Worm (Caenorhabditis elegans) whole organism, young adult: Measurements from ENCODE around the gene D2096.6.

ENCODE experiments used
- B0336.3 ChIP-seq: fragments of 200-800 bp; sonication (Bioruptor generic); IDR thresholded peaks from 2 replicates; pipeline ENCODE4 v1.3.6; 2022; ENCODE audit warnings: missing genetic modification characterization, missing compliant biosample characterization
- F10E7.11 ChIP-seq: sonication (generic microtip); optimal IDR thresholded peaks from 2 replicates; lab custom pipeline; 2017; ENCODE audit warnings: mild to moderate bottlenecking, missing genetic modification characterization, moderate library complexity, missing compliant biosample characterization
- F52B5.7 ChIP-seq: sonication (generic microtip); optimal IDR thresholded peaks from 2 replicates; lab custom pipeline; 2016; ENCODE audit warnings: mild to moderate bottlenecking, missing genetic modification characterization, missing compliant biosample characterization
- F55B11.4 ChIP-seq: sonication (generic microtip); optimal IDR thresholded peaks from 2 replicates; lab custom pipeline; 2016; ENCODE audit warnings: missing compliant biosample characterization, missing genetic modification characterization, borderline replicate concordance; ENCODE audit not compliant: insufficient read depth
- Y53F4B.3 ChIP-seq: fragments of 200-800 bp; sonication (Bioruptor generic); IDR thresholded peaks from 2 replicates; pipeline ENCODE4 v1.3.6; 2022; ENCODE audit warnings: missing genetic modification reagents, missing genetic modification characterization, missing compliant biosample characterization
- Y67H2A.10 ChIP-seq: fragments of 200-800 bp; sonication (Bioruptor generic); conservative IDR thresholded peaks from 2 replicates; pipeline ENCODE4 v1.3.6; 2022; ENCODE audit warnings: missing genetic modification reagents, missing genetic modification characterization, missing compliant biosample characterization
- attf-5 ChIP-seq: fragments of 200-800 bp; sonication (Bioruptor generic); optimal IDR thresholded peaks from 2 replicates; lab custom pipeline; 2018; ENCODE audit warnings: mild to moderate bottlenecking, missing genetic modification characterization, missing compliant biosample characterization
- ceh-40 ChIP-seq: fragments of 200-800 bp; sonication (Bioruptor generic); IDR thresholded peaks from 2 replicates; pipeline ENCODE4 v1.3.6; 2022; ENCODE audit warnings: missing genetic modification characterization, missing compliant biosample characterization
- chd-7 ChIP-seq: sonication (generic microtip); optimal IDR thresholded peaks from 2 replicates; lab custom pipeline; 2016; ENCODE audit warnings: mild to moderate bottlenecking, missing genetic modification characterization, moderate library complexity, missing compliant biosample characterization
- dpl-1 ChIP-seq: fragments of 150-350 bp; optimal IDR thresholded peaks from 2 replicates; lab custom pipeline; 2014; ENCODE audit warnings: missing biosample characterization, missing genetic modification reagents, missing genetic modification characterization
- egl-18 ChIP-seq: fragments of 200-800 bp; sonication (Bioruptor generic); IDR thresholded peaks from 2 replicates; pipeline ENCODE4 v1.3.6; 2022; ENCODE audit warnings: missing genetic modification reagents, missing genetic modification characterization, missing compliant biosample characterization
- ekl-4 ChIP-seq: fragments of 200-800 bp; sonication (Bioruptor generic); IDR thresholded peaks from 2 replicates; pipeline ENCODE4 v1.3.6; 2022; ENCODE audit warnings: missing genetic modification reagents, missing genetic modification characterization, missing compliant biosample characterization
- ets-4 ChIP-seq: fragments of 200-800 bp; sonication (Bioruptor generic); optimal IDR thresholded peaks from 2 replicates; lab custom pipeline; 2018; ENCODE audit warnings: mild to moderate bottlenecking, missing genetic modification characterization, missing compliant biosample characterization
- gei-17 ChIP-seq: fragments of 200-800 bp; sonication (Bioruptor generic); optimal IDR thresholded peaks from 2 replicates; lab custom pipeline; 2018; ENCODE audit warnings: mild to moderate bottlenecking, missing genetic modification characterization, missing compliant biosample characterization
- him-1 ChIP-seq: sonication (generic microtip); optimal IDR thresholded peaks from 2 replicates; lab custom pipeline; 2016; ENCODE audit warnings: missing genotype, missing genetic modification reagents, missing genetic modification characterization, missing compliant biosample characterization
- hlh-26 ChIP-seq: fragments of 200-800 bp; sonication (Bioruptor generic); conservative IDR thresholded peaks from 2 replicates; pipeline ENCODE4 v1.3.6; 2022; ENCODE audit warnings: missing genetic modification reagents, missing genetic modification characterization, missing compliant biosample characterization
- hmg-1.2 ChIP-seq: fragments of 200-800 bp; sonication (Bioruptor generic); IDR thresholded peaks from 2 replicates; pipeline ENCODE4 v1.3.6; 2022; ENCODE audit warnings: missing genetic modification reagents, missing genetic modification characterization, missing compliant biosample characterization
- hmg-20 ChIP-seq: fragments of 200-800 bp; sonication (Bioruptor generic); IDR thresholded peaks from 2 replicates; pipeline ENCODE4 v1.3.6; 2022; ENCODE audit warnings: missing genetic modification reagents, missing genetic modification characterization, missing compliant biosample characterization
- lag-1 ChIP-seq: fragments of 200-800 bp; sonication (Bioruptor generic); IDR thresholded peaks from 2 replicates; pipeline ENCODE4 v1.3.6; 2022; ENCODE audit warnings: missing genetic modification reagents, missing genetic modification characterization, missing compliant biosample characterization
- lin-26 ChIP-seq: fragments of 200-800 bp; sonication (Bioruptor generic); IDR thresholded peaks from 2 replicates; pipeline ENCODE4 v1.3.6; 2022; ENCODE audit warnings: missing genetic modification reagents, missing genetic modification characterization, missing compliant biosample characterization
- mes-4 ChIP-seq: sonication (generic microtip); optimal IDR thresholded peaks from 2 replicates; lab custom pipeline; 2016; ENCODE audit warnings: missing genotype, missing genetic modification characterization, missing compliant biosample characterization
- nhr-80 ChIP-seq: sonication (generic microtip); optimal IDR thresholded peaks from 2 replicates; lab custom pipeline; 2016; ENCODE audit warnings: missing genetic modification characterization, missing compliant biosample characterization
- pha-4 ChIP-seq: fragments of 150-350 bp; sonication (generic microtip); optimal IDR thresholded peaks from 2 replicates; lab custom pipeline; 2014; ENCODE audit warnings: missing biosample characterization, missing genetic modification reagents, missing genetic modification characterization
- snpc-1.3 ChIP-seq: sonication (generic microtip); optimal IDR thresholded peaks from 2 replicates; lab custom pipeline; 2017; ENCODE audit warnings: missing genetic modification characterization, mild to moderate bottlenecking, missing compliant biosample characterization, antibody characterized with exemption, moderate library complexity, missing genotype, missing genetic modification reagents; ENCODE audit not compliant: insufficient read depth
- snpc-4 ChIP-seq, 5 experiments: fragments of 150-350 bp in 1 of 5; sonication (generic microtip) in 4 of 5; optimal IDR thresholded peaks; 2 replicates each; lab custom pipeline; 2014 to 2018; ENCODE audit warnings: missing genetic modification characterization in 5 of 5, missing biosample characterization in 3 of 5, antibody characterized with exemption in 2 of 5, mild to moderate bottlenecking in 2 of 5, missing compliant biosample characterization in 2 of 5, missing genotype in 2 of 5, moderate library complexity in 2 of 5, missing genetic modification reagents in 1 of 5
- somi-1 ChIP-seq: fragments of 200-800 bp; sonication (Bioruptor generic); optimal IDR thresholded peaks from 2 replicates; lab custom pipeline; 2018; ENCODE audit warnings: mild to moderate bottlenecking, missing genetic modification characterization, missing compliant biosample characterization
- tbx-9 ChIP-seq: sonication (generic microtip); optimal IDR thresholded peaks from 2 replicates; lab custom pipeline; 2016; ENCODE audit warnings: borderline replicate concordance, missing genetic modification characterization, inconsistent platforms, missing compliant biosample characterization
- unc-130 ChIP-seq: sonication (generic microtip); optimal IDR thresholded peaks from 2 replicates; lab custom pipeline; 2016; ENCODE audit warnings: missing genetic modification reagents, missing genetic modification characterization, missing compliant biosample characterization
- unc-62 ChIP-seq: fragments of 150-350 bp; optimal IDR thresholded peaks from 2 replicates; lab custom pipeline; 2014; ENCODE audit warnings: missing biosample characterization, missing genetic modification reagents, missing genetic modification characterization
- xnd-1 ChIP-seq: sonication (generic microtip); optimal IDR thresholded peaks from 2 replicates; lab custom pipeline; 2016; ENCODE audit warnings: missing genotype, missing genetic modification reagents, missing genetic modification characterization, missing compliant biosample characterization
- ztf-3 ChIP-seq: fragments of 200-800 bp; sonication (Bioruptor generic); optimal IDR thresholded peaks from 2 replicates; lab custom pipeline; 2018; ENCODE audit warnings: mild to moderate bottlenecking, missing genetic modification characterization, missing compliant biosample characterization

The D2096.6 gene

ce11 chrIV:8367887-8368286 is 1.1 kb downstream of the D2096.6 start:
- TF ChIP-seq egl-18 (GFP tag; lab: Robert Waterston, UW) (no peak), Y53F4B.3 (GFP tag; lab: Robert Waterston, UW) (no peak), tbx-9 (tag; lab: Kevin White, UChicago) (no peak), mes-4 (tag; lab: Kevin White, UChicago) (no peak), F10E7.11 (tag; lab: Kevin White, UChicago) (no peak), F52B5.7 (tag; lab: Kevin White, UChicago) (no peak), B0336.3 (no peak), dpl-1 (GFP tag; lab: Kevin White, UChicago) (no peak), snpc-1.3 (no peak), lin-26 (GFP tag; lab: Robert Waterston, UW) (no peak), gei-17 (GFP tag; lab: Kevin White, UChicago) (no peak), hlh-26 (GFP tag; lab: Robert Waterston, UW) (no peak)
- TF ChIP-seq, all 124 proteins: peak for 0

DNA sequence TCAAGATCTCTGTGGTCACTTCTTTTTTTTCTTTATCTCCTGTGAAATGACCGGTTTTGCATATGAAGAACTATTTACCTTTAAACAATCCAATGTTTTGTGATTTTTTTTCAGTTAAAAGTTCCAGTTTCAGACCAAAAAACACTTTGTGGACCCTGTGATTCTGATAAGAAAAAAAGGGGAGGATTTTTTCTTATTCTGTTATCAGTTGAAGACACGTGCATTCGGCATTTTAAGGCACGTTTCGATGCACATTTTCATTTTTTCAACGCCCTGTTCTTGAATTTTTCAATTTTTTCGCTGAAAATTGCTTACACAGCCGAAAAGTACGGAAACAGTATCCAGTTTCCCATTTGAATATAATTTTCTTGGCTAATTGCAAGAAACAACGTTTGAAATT is 2.7 kb downstream of the D2096.6 start, which contains the start of gene aagr-1:
Gene aagr-1, plus strand, starts transcription at position 227 of the 400 bp plus-strand sequence.
- TF ChIP-seq pha-4 (tag; lab: Kevin White, UChicago) (no peak), unc-62 (no peak), attf-5 (no peak), hmg-20 (no peak), ceh-40 (no peak), F55B11.4 (tag; lab: Kevin White, UChicago) (no peak), lag-1 (GFP tag; lab: Robert Waterston, UW) (no peak), him-1 (tag; lab: Kevin White, UChicago) (peak; percentile 15), nhr-80 (tag; lab: Kevin White, UChicago) (peak; percentile 66), snpc-4 (GFP tag; optimal IDR thresholded peaks at IDR 0.05; lab: Kevin White, UChicago) (no peak), snpc-4 (tag; optimal IDR thresholded peaks at IDR 0.05; lab: Kevin White, UChicago) (no peak), unc-130 (no peak), Y67H2A.10 (no peak), ztf-3 (no peak)

- TF ChIP-seq ekl-4 (GFP tag; lab: Robert Waterston, UW) (0 out of 2 replicates have a peak, but pooled peaks have one; percentile 41), chd-7 (tag; lab: Kevin White, UChicago) (no peak)
Measured at ce11 chrIV:8363163-8363562, 5.9 kb downstream of the D2096.6 start, which contains the start of gene D2096.12. Gene D2096.12, plus strand, starts transcription at chrIV:8363463.

ce11 chrIV:8360817-8361216 is 8.2 kb downstream of the D2096.6 start, which contains the start of gene sqv-1:
Gene sqv-1, plus strand, starts transcription at chrIV:8361117.
- no peak for TF ChIP-seq xnd-1 (tag; lab: Kevin White, UChicago)
- no peak for TF ChIP-seq somi-1 (GFP tag; lab: Kevin White, UChicago)

- peak; percentile 93 for TF ChIP-seq hmg-1.2 (GFP tag; lab: Robert Waterston, UW)
- TF ChIP-seq ets-4 (GFP tag; lab: Kevin White, UChicago), result no peak
- TF ChIP-seq snpc-1.3, result peak; percentile 30
Measured at ce11 chrIV:8359716-8360407, 9.2 kb downstream of the D2096.6 start, which contains the start of gene D2096.5. Gene D2096.5, minus strand, starts transcription at chrIV:8359766.
